Fruit fly (Drosophila melanogaster) whole organism, adult: ENCODE results near the gene CG11857.

ENCODE experiments used
- CG11617 ChIP-seq: fragments of 200-800 bp; sonication (Bioruptor generic); optimal IDR thresholded peaks from 2 replicates; lab custom pipeline; 2017; ENCODE audit warnings: mild to moderate bottlenecking, missing biosample characterization, missing genetic modification reagents, missing genetic modification characterization
- CG12768 ChIP-seq: fragments of 200-800 bp; sonication (Bioruptor generic); optimal IDR thresholded peaks from 2 replicates; lab custom pipeline; 2017; ENCODE audit warnings: missing biosample characterization, missing genetic modification characterization, mild to moderate bottlenecking, moderate library complexity, missing genetic modification reagents
- CG14711 ChIP-seq: fragments of 200-800 bp; sonication (Bioruptor generic); optimal IDR thresholded peaks from 2 replicates; lab custom pipeline; 2018; ENCODE audit warnings: missing biosample characterization, mild to moderate bottlenecking, missing genetic modification characterization, moderate library complexity
- CG1620 ChIP-seq: fragments of 200-800 bp; sonication (Bioruptor generic); optimal IDR thresholded peaks from 2 replicates; lab custom pipeline; 2016; ENCODE audit warnings: missing biosample characterization, missing genetic modification characterization
- CG33017 ChIP-seq: fragments of 200-800 bp; sonication (Bioruptor generic); optimal IDR thresholded peaks from 2 replicates; lab custom pipeline; 2018; ENCODE audit warnings: missing biosample characterization, mild to moderate bottlenecking, missing genetic modification characterization, moderate library complexity
- CG5204 ChIP-seq: fragments of 200-800 bp; sonication (Bioruptor generic); optimal IDR thresholded peaks from 2 replicates; lab custom pipeline; 2016; ENCODE audit warnings: missing biosample characterization, missing genetic modification characterization
- CG7045 ChIP-seq: fragments of 200-800 bp; sonication (Bioruptor generic); optimal IDR thresholded peaks from 2 replicates; lab custom pipeline; 2017; ENCODE audit warnings: missing biosample characterization, mild to moderate bottlenecking, missing genetic modification characterization
- CG7101 ChIP-seq: fragments of 200-800 bp; sonication (Bioruptor generic); optimal IDR thresholded peaks from 2 replicates; lab custom pipeline; 2018; ENCODE audit warnings: missing biosample characterization, mild to moderate bottlenecking, missing genetic modification characterization, moderate library complexity
- Clk ChIP-seq: fragments of 200-800 bp; sonication (Bioruptor generic); optimal IDR thresholded peaks from 2 replicates; lab custom pipeline; 2017; ENCODE audit warnings: missing biosample characterization, missing genetic modification characterization
- Crg-1 ChIP-seq: fragments of 200-800 bp; sonication (Bioruptor generic); optimal IDR thresholded peaks from 2 replicates; lab custom pipeline; 2016; ENCODE audit warnings: missing biosample characterization, missing genetic modification characterization
- Hr96 ChIP-seq: fragments of 200-800 bp; sonication (Bioruptor generic); optimal IDR thresholded peaks from 2 replicates; lab custom pipeline; 2016; ENCODE audit warnings: missing biosample characterization, missing genetic modification characterization
- Mnt ChIP-seq: fragments of 200-800 bp; sonication (Bioruptor generic); optimal IDR thresholded peaks from 2 replicates; lab custom pipeline; 2016; ENCODE audit warnings: missing biosample characterization, mild to moderate bottlenecking, missing genetic modification characterization
- bab1 ChIP-seq: fragments of 200-800 bp; sonication (Bioruptor generic); optimal IDR thresholded peaks from 3 replicates; lab custom pipeline; 2019; ENCODE audit warnings: missing biosample characterization, mild to moderate bottlenecking, missing genetic modification characterization, moderate library complexity
- cic ChIP-seq: fragments of 200-800 bp; sonication (Bioruptor generic); optimal IDR thresholded peaks from 2 replicates; lab custom pipeline; 2017; ENCODE audit warnings: missing biosample characterization, mild to moderate bottlenecking, missing genetic modification characterization, moderate library complexity
- cnc ChIP-seq, 2 experiments: fragments of >200 bp; optimal IDR thresholded peaks; 2 replicates each; lab custom pipeline; 2017
- kay ChIP-seq: fragments of 200-800 bp; sonication (Bioruptor generic); peaks from one replicate; lab custom pipeline; 2016; ENCODE audit warnings: missing biosample characterization, missing genetic modification characterization, borderline replicate concordance
- ovo ChIP-seq: fragments of 200-800 bp; sonication (Bioruptor generic); optimal IDR thresholded peaks from 2 replicates; lab custom pipeline; 2016; ENCODE audit warnings: missing biosample characterization, missing genetic modification characterization
- pad ChIP-seq: fragments of 200-800 bp; sonication (Bioruptor generic); optimal IDR thresholded peaks from 3 replicates; lab custom pipeline; 2017; ENCODE audit warnings: missing biosample characterization, missing genetic modification characterization, mild to moderate bottlenecking, moderate library complexity, missing genetic modification reagents
- tj ChIP-seq: fragments of 200-800 bp; sonication (Bioruptor generic); optimal IDR thresholded peaks from 3 replicates; lab custom pipeline; 2017; ENCODE audit warnings: missing biosample characterization, mild to moderate bottlenecking, missing genetic modification characterization, moderate library complexity
- toe ChIP-seq: fragments of 200-800 bp; sonication (Bioruptor generic); optimal IDR thresholded peaks from 2 replicates; lab custom pipeline; 2016; ENCODE audit warnings: missing biosample characterization, missing genetic modification characterization

The CG11857 gene

DNA sequence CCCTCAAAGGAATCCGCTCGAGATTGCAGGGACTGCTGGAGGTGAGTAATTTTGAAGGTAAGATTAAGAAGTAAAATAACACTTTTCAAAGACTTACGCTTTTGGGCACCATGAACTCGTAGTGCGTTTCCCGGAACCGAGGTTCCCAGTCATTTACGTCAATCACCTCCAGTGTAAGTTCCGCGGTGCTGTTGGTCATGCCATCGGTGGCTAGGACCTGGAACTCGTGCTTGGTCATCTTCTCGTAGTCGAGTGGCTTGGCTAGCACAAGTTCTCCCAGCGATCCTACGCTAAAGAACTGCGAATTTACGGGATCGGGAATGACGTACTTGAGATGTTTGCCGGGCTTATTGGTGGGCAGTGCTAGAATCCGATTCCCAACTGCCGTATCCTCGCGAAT lies 33.2 kb upstream of the CG11857 start:
- TF ChIP-seq pad (no peak), CG12768 (GFP tag; lab: Kevin White, UChicago) (no peak), CG14711 (tag; lab: Kevin White, UChicago) (no peak), bab1 (GFP tag; lab: Kevin White, UChicago) (no peak), Hr96 (GFP tag; lab: Kevin White, UChicago) (no peak), cic (GFP tag; lab: Kevin White, UChicago) (no peak), cnc (optimal IDR thresholded peaks at IDR 0.05; lab: Kevin White, UChicago) (no peak), CG11617 (no peak), CG33017 (no peak), ovo (no peak), CG1620 (GFP tag; lab: Kevin White, UChicago) (no peak), CG5204 (GFP tag; lab: Kevin White, UChicago) (no peak), Clk (no peak), CG7045 (GFP tag; lab: Kevin White, UChicago) (no peak), tj (GFP tag; lab: Kevin White, UChicago) (no peak), CG7101 (tag; lab: Kevin White, UChicago) (no peak)

DNA sequence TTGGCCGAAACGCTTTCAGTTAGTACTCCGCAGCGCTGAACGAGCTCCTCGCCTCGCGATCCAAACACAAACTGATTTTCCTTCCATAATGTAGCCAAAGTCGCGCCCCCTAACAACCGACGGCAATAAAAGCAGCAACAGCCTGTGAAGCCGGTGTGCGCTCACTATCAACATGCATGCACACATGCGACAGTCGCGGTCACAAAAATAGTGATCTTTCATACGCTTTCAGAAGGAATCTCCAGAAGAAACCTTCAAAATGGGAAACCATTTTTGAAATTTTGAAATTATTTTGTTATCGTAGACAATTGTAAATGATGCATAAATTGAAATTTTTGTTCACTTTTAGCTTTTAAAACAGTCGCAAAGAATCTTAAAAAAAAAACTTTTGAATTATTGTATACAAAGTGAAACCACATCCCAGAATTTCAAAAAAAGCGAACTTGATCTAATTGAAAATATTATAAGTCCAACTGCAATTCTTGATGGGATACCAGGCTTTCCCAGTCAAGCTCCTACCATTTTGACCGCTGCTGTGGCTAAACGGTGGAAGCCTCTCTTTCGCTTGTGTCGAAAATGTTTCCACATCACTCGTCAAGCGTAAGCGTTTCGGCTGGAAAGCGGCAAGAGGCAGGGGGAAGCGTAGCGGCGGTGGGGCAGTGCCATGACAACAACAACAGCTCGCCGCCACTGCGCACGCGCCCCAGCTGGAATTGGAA lies 26.3 kb upstream of the CG11857 start, which contains the start of gene Cad96Cb:
Gene Cad96Cb (minus strand): TSS at position 51 of the 719 bp plus-strand sequence.
- TF ChIP-seq CG5204 (GFP tag; lab: Kevin White, UChicago), result no peak
- TF ChIP-seq Mnt (GFP tag; lab: Kevin White, UChicago), result no peak
- no peak for TF ChIP-seq CG33017

DNA sequence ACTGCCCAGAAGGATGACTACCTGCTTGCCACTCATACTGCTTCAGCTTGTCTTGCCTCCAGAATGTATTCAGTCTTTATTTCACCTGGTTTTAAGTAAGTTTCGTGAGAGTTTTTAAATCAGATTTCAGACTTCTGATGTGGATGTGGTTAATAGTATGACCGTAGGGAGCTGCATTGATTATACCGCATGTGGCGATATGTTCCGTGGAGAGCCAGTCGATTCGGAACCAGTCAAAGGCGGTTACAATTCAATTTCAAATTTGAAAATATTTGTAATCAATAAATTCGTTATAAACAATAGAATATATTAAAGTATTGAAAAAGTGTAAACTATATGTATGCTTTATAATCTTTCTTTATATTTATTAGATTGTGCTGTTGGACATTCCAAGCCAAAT lies 23.3 kb upstream of the CG11857 start, which contains the start of gene Sil1:
Gene Sil1 (minus strand): TSS at position 168 of the 400 bp plus-strand sequence.
- TF ChIP-seq cic (GFP tag; lab: Kevin White, UChicago) (no peak), CG7101 (tag; lab: Kevin White, UChicago) (no peak), Mnt (GFP tag; lab: Kevin White, UChicago) (no peak), CG14711 (tag; lab: Kevin White, UChicago) (no peak), Hr96 (GFP tag; lab: Kevin White, UChicago) (no peak), CG7045 (GFP tag; lab: Kevin White, UChicago) (no peak), CG11617 (no peak), CG33017 (no peak), Clk (no peak)

DNA sequence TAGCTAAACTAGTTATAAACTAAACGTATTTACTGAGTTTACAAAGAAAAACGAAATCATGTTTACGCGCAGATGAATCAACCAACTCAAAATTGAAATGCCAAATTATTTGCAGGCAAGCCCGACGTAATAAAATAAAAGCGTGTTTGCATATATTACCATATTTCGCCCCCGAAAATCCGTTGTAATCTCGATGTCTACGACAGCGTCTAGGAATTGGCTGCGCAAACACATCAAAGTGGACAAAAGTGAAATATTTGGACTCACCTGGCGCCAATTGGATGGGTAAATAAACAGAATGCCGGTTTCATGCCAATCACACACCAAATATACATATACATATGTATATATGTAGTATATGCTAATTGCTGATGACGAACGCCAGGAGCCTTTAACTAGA lies 22.6 kb upstream of the CG11857 start:
- TF ChIP-seq Hr96 (GFP tag; lab: Kevin White, UChicago), result no peak
- TF ChIP-seq tj (GFP tag; lab: Kevin White, UChicago), result no peak
- TF ChIP-seq cnc (optimal IDR thresholded peaks at IDR 0.05; lab: Kevin White, UChicago), result no peak
- no peak for TF ChIP-seq toe
- TF ChIP-seq CG7101 (tag; lab: Kevin White, UChicago), result no peak
- no peak for TF ChIP-seq CG7045 (GFP tag; lab: Kevin White, UChicago)
- no peak for TF ChIP-seq CG33017
- no peak for TF ChIP-seq Mnt (GFP tag; lab: Kevin White, UChicago)

DNA sequence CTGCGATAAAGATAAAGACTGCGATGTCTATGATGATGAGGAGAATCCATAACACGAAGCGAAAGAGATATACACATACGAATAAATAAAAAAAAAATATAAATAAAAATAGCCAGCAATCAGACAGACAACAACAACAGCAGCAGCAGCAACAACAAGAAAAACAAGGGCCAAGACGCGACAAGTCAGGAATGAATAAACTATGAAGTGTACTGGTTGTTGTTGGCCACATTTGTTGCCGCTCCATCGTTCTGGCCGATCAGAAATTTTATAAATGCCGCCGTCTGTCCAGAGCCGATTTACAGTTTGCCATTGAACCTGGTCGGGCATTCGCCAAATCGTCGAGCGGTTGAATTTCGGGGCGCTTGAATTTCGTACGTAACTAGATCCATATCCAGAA lies 21.4 kb upstream of the CG11857 start, which contains the start of gene Jhbp7:
Gene Jhbp7 (plus strand): TSS at position 301 of the 400 bp plus-strand sequence.
- TF ChIP-seq Clk (no peak), tj (GFP tag; lab: Kevin White, UChicago) (no peak), pad (no peak), Hr96 (GFP tag; lab: Kevin White, UChicago) (no peak), Mnt (GFP tag; lab: Kevin White, UChicago) (no peak), kay (GFP tag; lab: Kevin White, UChicago) (no peak), CG14711 (tag; lab: Kevin White, UChicago) (no peak), CG11617 (no peak), CG1620 (GFP tag; lab: Kevin White, UChicago) (no peak), bab1 (GFP tag; lab: Kevin White, UChicago) (no peak), CG5204 (GFP tag; lab: Kevin White, UChicago) (no peak), CG33017 (no peak), Crg-1 (GFP tag; lab: Kevin White, UChicago) (no peak), CG7101 (tag; lab: Kevin White, UChicago) (no peak), toe (no peak), cic (GFP tag; lab: Kevin White, UChicago) (no peak), CG12768 (GFP tag; lab: Kevin White, UChicago) (no peak)

DNA sequence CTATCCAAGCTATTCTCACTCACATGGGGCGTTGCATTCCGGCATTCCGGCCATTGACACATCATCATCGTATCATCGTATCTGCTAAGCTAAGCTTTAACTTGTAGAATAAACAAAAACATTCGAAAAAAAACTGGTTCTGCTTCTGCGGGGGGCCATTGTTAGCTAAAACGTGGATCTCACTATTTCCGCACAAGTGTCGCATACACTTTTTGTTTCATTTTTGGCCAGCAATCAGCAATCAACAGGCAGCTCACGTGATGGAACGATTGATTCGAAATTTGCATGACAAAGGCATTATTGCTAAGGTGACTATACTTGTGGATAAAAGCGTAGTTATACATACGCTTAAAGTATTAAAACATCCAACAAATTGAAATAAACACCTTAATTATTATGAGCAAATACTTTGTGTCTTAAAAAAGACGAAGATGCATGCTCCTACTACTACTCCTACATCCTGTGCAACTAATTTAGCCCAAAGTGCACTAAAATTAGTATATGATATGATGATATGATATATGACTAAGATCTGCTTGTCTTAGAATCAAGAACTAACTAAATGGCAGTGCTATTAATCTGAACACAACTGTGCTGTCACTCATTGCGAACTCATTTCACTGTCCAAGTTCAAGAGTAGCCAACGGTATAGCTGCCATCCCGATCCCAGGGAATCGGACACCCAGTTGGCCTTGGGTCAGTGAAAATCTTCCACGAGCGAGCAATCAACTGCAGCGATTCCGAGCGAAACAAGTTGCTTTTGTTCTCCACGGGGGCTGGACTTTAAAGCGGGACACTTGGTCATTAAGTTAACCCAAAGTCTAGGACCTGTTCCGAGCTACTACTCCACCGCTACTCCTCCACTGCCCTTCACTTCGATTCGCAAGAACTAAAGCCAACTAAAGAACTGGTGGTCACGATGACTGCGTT lies 19.7 kb upstream of the CG11857 start:
- no peak for TF ChIP-seq tj (GFP tag; lab: Kevin White, UChicago)
- TF ChIP-seq Crg-1 (GFP tag; lab: Kevin White, UChicago), result no peak
- no peak for TF ChIP-seq cnc (optimal IDR thresholded peaks at IDR 0.05; lab: Kevin White, UChicago)
- no peak for TF ChIP-seq Mnt (GFP tag; lab: Kevin White, UChicago)
- no peak for TF ChIP-seq Clk
- TF ChIP-seq bab1 (GFP tag; lab: Kevin White, UChicago), result no peak
- TF ChIP-seq CG33017, result no peak
- TF ChIP-seq CG12768 (GFP tag; lab: Kevin White, UChicago), result no peak
- no peak for TF ChIP-seq ovo
- no peak for TF ChIP-seq CG7045 (GFP tag; lab: Kevin White, UChicago)
- TF ChIP-seq kay (GFP tag; lab: Kevin White, UChicago), result no peak
- no peak for TF ChIP-seq cic (GFP tag; lab: Kevin White, UChicago)
- no peak for TF ChIP-seq pad
- no peak for TF ChIP-seq CG14711 (tag; lab: Kevin White, UChicago)
- no peak for TF ChIP-seq toe
